Fruit fly (Drosophila melanogaster) whole organism: Measurements from ENCODE around the gene GV1.

ENCODE experiments used
- Dll ChIP-seq: fragments of >200 bp; optimal IDR thresholded peaks from 2 replicates; lab custom pipeline; 2017
- EcR ChIP-seq, 2 experiments: fragments of >200 bp; optimal IDR thresholded peaks; 2 replicates each; lab custom pipeline; 2017; ENCODE audit warnings: missing biosample characterization in 2 of 2, missing genetic modification characterization in 2 of 2, missing genetic modification reagents in 2 of 2
- usp ChIP-seq: fragments of >200 bp; optimal IDR thresholded peaks from 2 replicates; lab custom pipeline; 2017; ENCODE audit warnings: missing biosample characterization, missing genetic modification characterization, mixed read lengths

dm6 chr3L:1808631-1809030 is 1.8 kb upstream of the GV1 start:
- TF ChIP-seq EcR (GFP tag; optimal IDR thresholded peaks at IDR 0.05; lab: Kevin White, UChicago): no peak
- no peak for TF ChIP-seq usp (GFP tag; lab: Kevin White, UChicago)
- no peak for TF ChIP-seq Dll (lab: Kevin White, UChicago)
